Worm (Caenorhabditis elegans): Measurements from ENCODE around the gene F58E6.5.

DNA sequence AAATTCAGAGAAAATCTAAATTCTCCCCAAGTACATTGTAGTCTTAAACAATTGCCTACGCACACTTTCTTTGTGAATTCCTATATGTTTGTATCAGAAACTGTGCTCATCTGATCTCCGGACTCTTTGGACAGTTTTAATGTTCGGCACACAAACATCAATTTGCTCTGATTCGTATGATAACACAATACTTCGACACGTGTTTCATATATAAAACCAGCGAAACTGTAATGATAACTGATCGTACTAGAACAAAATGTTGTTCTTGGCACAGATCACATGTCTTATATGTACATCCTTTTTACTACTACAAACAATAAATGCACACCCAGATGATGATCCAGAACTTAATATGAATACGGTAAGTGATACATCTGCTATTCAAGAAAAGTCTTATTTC lies 37.0 kb upstream of the F58E6.5 start, which contains the start of gene lipl-2:
- TF ChIP-seq elt-3 (tag; optimal IDR thresholded peaks at IDR 0.05): no peak
- TF ChIP-seq nhr-23 (tag; optimal IDR thresholded peaks at IDR 0.05): no peak
- no peak for TF ChIP-seq unc-39 (tag; optimal IDR thresholded peaks at IDR 0.05)
- TF ChIP-seq egl-27 (tag; optimal IDR thresholded peaks at IDR 0.05): no peak
- no peak for TF ChIP-seq lin-39 (tag; optimal IDR thresholded peaks at IDR 0.05)
- no peak for TF ChIP-seq tbx-2 (tag; optimal IDR thresholded peaks at IDR 0.05)
- TF ChIP-seq unc-62 (GFP tag; optimal IDR thresholded peaks at IDR 0.05): no peak
- TF ChIP-seq nhr-237 (tag; optimal IDR thresholded peaks at IDR 0.05): no peak
- no peak for TF ChIP-seq ceh-82 (tag; optimal IDR thresholded peaks at IDR 0.05)
- no peak for TF ChIP-seq nfya-1 (tag; optimal IDR thresholded peaks at IDR 0.05; ENCODE audit: insufficient read depth)
- no peak for TF ChIP-seq snpc-4 (tag; optimal IDR thresholded peaks at IDR 0.05)
